Worm (Caenorhabditis elegans): Measurements from ENCODE around the gene F10C2.4.

Gene F10C2.4

DNA sequence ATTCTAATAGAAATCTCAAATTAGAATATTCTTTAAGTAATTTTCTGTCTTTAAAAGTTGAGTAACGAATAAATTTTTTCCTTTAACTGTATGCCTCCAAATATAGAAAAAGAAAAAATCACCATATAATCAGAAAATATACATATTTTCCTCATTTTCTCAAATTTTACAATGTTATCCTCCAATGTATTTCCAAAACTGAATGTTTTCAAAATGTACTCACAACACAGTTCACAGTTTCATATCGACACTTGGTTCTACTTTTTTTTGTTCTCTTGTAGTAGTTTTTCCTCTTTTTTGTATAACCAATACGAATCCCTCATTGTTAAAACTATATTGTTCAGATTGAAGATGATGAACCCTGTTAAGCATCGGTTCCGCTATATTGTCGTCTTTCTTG is 12.2 kb downstream of the F10C2.4 start, which contains the start of gene F10C2.7:
Gene F10C2.7, plus strand, starts transcription at position 301 of the 400 bp plus-strand sequence.
- TF ChIP-seq mep-1 (tag; optimal IDR thresholded peaks at IDR 0.05) (no peak), cnd-1 (tag; optimal IDR thresholded peaks at IDR 0.05) (no peak), tbx-8 (GFP tag; optimal IDR thresholded peaks at IDR 0.05) (no peak), unc-39 (tag; optimal IDR thresholded peaks at IDR 0.05) (no peak), bed-3 (GFP tag; optimal IDR thresholded peaks at IDR 0.05) (no peak), ham-2 (GFP tag; optimal IDR thresholded peaks at IDR 0.05) (no peak), pha-4 (tag; optimal IDR thresholded peaks at IDR 0.05) (no peak), nhr-28 (tag; optimal IDR thresholded peaks at IDR 0.05) (no peak), lsy-2 (tag; optimal IDR thresholded peaks at IDR 0.05) (no peak), nhr-76 (tag; optimal IDR thresholded peaks at IDR 0.05) (no peak), nhr-12 (tag; optimal IDR thresholded peaks at IDR 0.05) (no peak), ztf-11 (tag; optimal IDR thresholded peaks at IDR 0.05) (no peak), drap-1 (GFP tag; optimal IDR thresholded peaks at IDR 0.05) (no peak)

ce11 chrV:12059719-12060118 is 18.4 kb downstream of the F10C2.4 start, which contains the start of gene R07B7.2:
TSS of gene R07B7.2 (minus strand) at chrV:12059753.
- TF ChIP-seq zip-8 (tag; optimal IDR thresholded peaks at IDR 0.05) (peak; percentile 75), ceh-43 (GFP tag; optimal IDR thresholded peaks at IDR 0.05) (no peak), mep-1 (tag; optimal IDR thresholded peaks at IDR 0.05) (no peak)

DNA sequence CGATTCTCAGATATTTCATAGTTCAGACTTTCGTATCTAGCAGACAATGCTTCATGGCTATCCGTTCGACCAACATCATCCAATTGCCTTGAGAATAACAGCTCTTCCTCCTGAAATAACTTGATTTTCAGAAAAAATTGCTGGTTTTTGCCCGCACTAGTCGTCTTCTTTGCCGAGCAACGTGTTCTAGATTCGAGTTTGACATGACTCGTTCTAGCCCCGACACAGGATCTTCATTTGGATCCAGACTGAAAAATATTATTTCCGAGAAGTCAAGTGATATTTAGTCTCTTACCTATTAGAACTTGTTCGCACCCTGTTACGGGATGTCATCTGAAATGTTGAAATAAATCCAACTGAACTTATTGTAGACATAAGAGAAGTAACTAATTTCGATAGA is 21.7 kb downstream of the F10C2.4 start, which contains the start of gene clh-6:
Gene clh-6, minus strand, starts transcription at position 333 of the 400 bp plus-strand sequence.
- TF ChIP-seq lin-32 (GFP tag; optimal IDR thresholded peaks at IDR 0.05) (no peak), unc-120 (tag; optimal IDR thresholded peaks at IDR 0.05; ENCODE audit: poor library complexity, severe bottlenecking) (no peak), flh-1 (GFP tag; optimal IDR thresholded peaks at IDR 0.05) (no peak), drap-1 (GFP tag; optimal IDR thresholded peaks at IDR 0.05) (no peak), blmp-1 (tag; optimal IDR thresholded peaks at IDR 0.05) (no peak), hlh-1 (tag; optimal IDR thresholded peaks at IDR 0.05) (no peak), sptf-1 (tag; optimal IDR thresholded peaks at IDR 0.05) (no peak), ham-2 (GFP tag; optimal IDR thresholded peaks at IDR 0.05) (no peak), elt-3 (tag; optimal IDR thresholded peaks at IDR 0.05) (no peak)

ce11 chrV:12065369-12065768 is 24.0 kb downstream of the F10C2.4 start, which contains the start of gene pqn-53:
TSS of gene pqn-53 (minus strand) at chrV:12065391.
- no peak for TF ChIP-seq sem-2 (GFP tag; optimal IDR thresholded peaks at IDR 0.05)
- peak; percentile 43 for TF ChIP-seq hlh-1 (tag; optimal IDR thresholded peaks at IDR 0.05)
- TF ChIP-seq ceh-39 (tag; optimal IDR thresholded peaks at IDR 0.05), result peak; percentile 69
- TF ChIP-seq ces-1 (GFP tag; optimal IDR thresholded peaks at IDR 0.05), result peak; percentile 19
- TF ChIP-seq lin-32 (GFP tag; optimal IDR thresholded peaks at IDR 0.05), result no peak
- no peak for TF ChIP-seq mep-1 (tag; optimal IDR thresholded peaks at IDR 0.05)
- TF ChIP-seq zip-8 (tag; optimal IDR thresholded peaks at IDR 0.05), result no peak

DNA sequence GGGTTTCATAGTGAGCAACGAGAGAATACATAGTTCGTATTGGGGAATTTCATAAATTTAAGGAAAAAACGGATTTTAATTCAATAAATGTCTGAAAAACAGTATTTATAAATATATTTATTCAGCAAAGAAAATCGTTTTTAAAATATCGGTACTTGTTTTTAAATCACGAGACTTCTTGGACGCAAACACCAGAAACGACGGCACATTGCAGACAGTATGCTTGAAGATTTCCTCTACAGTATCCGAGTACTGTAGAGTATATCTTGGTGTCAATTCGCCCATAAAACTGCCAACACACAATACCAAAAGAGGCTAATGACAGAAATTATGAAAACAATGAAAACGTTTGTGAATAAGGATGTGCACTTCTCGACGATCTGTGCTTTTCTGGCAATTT is 24.5 kb downstream of the F10C2.4 start:
- peak; percentile 69 for TF ChIP-seq lsy-2 (tag; optimal IDR thresholded peaks at IDR 0.05)
- no peak for TF ChIP-seq elt-1 (tag; optimal IDR thresholded peaks at IDR 0.05; ENCODE audit: borderline replicate concordance, insufficient read depth)
- TF ChIP-seq ceh-43 (GFP tag; optimal IDR thresholded peaks at IDR 0.05), result no peak
- no peak for TF ChIP-seq ham-2 (GFP tag; optimal IDR thresholded peaks at IDR 0.05)
- TF ChIP-seq sptf-1 (tag; optimal IDR thresholded peaks at IDR 0.05), result peak; percentile 5

- TF ChIP-seq mab-5 (tag; optimal IDR thresholded peaks at IDR 0.05) (no peak), mls-2 (tag; optimal IDR thresholded peaks at IDR 0.05) (no peak), elt-1 (tag; optimal IDR thresholded peaks at IDR 0.05; ENCODE audit: borderline replicate concordance, insufficient read depth) (no peak), hlh-1 (tag; optimal IDR thresholded peaks at IDR 0.05) (no peak), blmp-1 (tag; optimal IDR thresholded peaks at IDR 0.05) (no peak), sptf-1 (tag; optimal IDR thresholded peaks at IDR 0.05) (no peak), lin-32 (GFP tag; optimal IDR thresholded peaks at IDR 0.05) (no peak), ztf-11 (tag; optimal IDR thresholded peaks at IDR 0.05) (no peak), nhr-237 (tag; optimal IDR thresholded peaks at IDR 0.05) (no peak)
Measured at ce11 chrV:12068437-12068836, 27.1 kb downstream of the F10C2.4 start, which contains the start of gene kmo-2. TSS of gene kmo-2 (minus strand) at chrV:12068537.
